Worm (Caenorhabditis elegans) whole organism, L1 larva: ENCODE data around the gene C49H3.6.

ENCODE experiments used
- C16A3.4 ChIP-seq: fragments of 150-350 bp; optimal IDR thresholded peaks from 2 replicates; lab custom pipeline; 2014; ENCODE audit warnings: missing biosample characterization, missing genetic modification characterization
- C34B4.2 ChIP-seq: sonication (generic microtip); optimal IDR thresholded peaks from 2 replicates; lab custom pipeline; 2017; ENCODE audit warnings: mild to moderate bottlenecking, missing genetic modification characterization, missing compliant biosample characterization
- alr-1 ChIP-seq: fragments of 200-800 bp; sonication (Bioruptor generic); optimal IDR thresholded peaks from 2 replicates; lab custom pipeline; 2018; ENCODE audit warnings: borderline replicate concordance, mild to moderate bottlenecking, missing genetic modification characterization, missing compliant biosample characterization
- blmp-1 ChIP-seq: fragments of 150-350 bp; optimal IDR thresholded peaks from 2 replicates; lab custom pipeline; 2014; ENCODE audit warnings: missing biosample characterization, missing genetic modification characterization
- ceh-63 ChIP-seq: fragments of 200-800 bp; sonication (Bioruptor generic); optimal IDR thresholded peaks from 2 replicates; lab custom pipeline; 2018; ENCODE audit warnings: mild to moderate bottlenecking, missing genetic modification characterization, missing compliant biosample characterization
- ceh-82 ChIP-seq, 3 experiments: fragments of 150-350 bp in 1 of 3; sonication (generic microtip) in 2 of 3; optimal IDR thresholded peaks; 2 replicates each; lab custom pipeline; 2014 to 2017; ENCODE audit warnings: missing biosample characterization in 3 of 3, missing genetic modification characterization in 3 of 3
- dpl-1 ChIP-seq, 3 experiments: fragments of 150-350 bp in 2 of 3; sonication (generic microtip) in 1 of 3; optimal IDR thresholded peaks; 2 replicates each; lab custom pipeline; 2014 to 2017; ENCODE audit warnings: missing biosample characterization in 3 of 3, missing genetic modification characterization in 3 of 3, missing genetic modification reagents in 3 of 3
- dsc-1 ChIP-seq: sonication (generic microtip); optimal IDR thresholded peaks from 2 replicates; lab custom pipeline; 2016; ENCODE audit warnings: mild to moderate bottlenecking, missing genetic modification characterization, missing compliant biosample characterization
- efl-1 ChIP-seq, 4 experiments: fragments of 150-350 bp; optimal IDR thresholded peaks in 3 of 4; peaks in 1 of 4; 1 replicate in 1 of 4; 2 replicates in 3 of 4; lab custom pipeline; 2014; ENCODE audit warnings: missing biosample characterization in 2 of 4, missing genetic modification characterization in 2 of 4, missing genetic modification reagents in 2 of 4
- elt-2 ChIP-seq: sonication (generic microtip); optimal IDR thresholded peaks from 2 replicates; lab custom pipeline; 2016; ENCODE audit warnings: missing genetic modification characterization, mild to moderate bottlenecking, inconsistent platforms, missing compliant biosample characterization, missing genetic modification reagents
- elt-3 ChIP-seq, 6 experiments: fragments of 150-350 bp in 1 of 6; sonication (generic microtip); optimal IDR thresholded peaks; 2 replicates each; lab custom pipeline; 2017 to 2018; ENCODE audit warnings: missing biosample characterization in 6 of 6, missing genetic modification characterization in 6 of 6, inconsistent platforms in 1 of 6
- hlh-17 ChIP-seq: fragments of 200-800 bp; sonication (Bioruptor generic); optimal IDR thresholded peaks from 2 replicates; lab custom pipeline; 2018; ENCODE audit warnings: missing genetic modification characterization, mild to moderate bottlenecking, missing compliant biosample characterization, moderate library complexity, borderline replicate concordance
- hpl-2 ChIP-seq: fragments of 150-350 bp; optimal IDR thresholded peaks from 2 replicates; lab custom pipeline; 2014; ENCODE audit warnings: missing biosample characterization, missing genetic modification reagents, missing genetic modification characterization
- lin-14 ChIP-seq: fragments of 200-800 bp; sonication (Bioruptor generic); optimal IDR thresholded peaks from 2 replicates; lab custom pipeline; 2018; ENCODE audit warnings: mild to moderate bottlenecking, missing genetic modification characterization, moderate library complexity, missing compliant biosample characterization
- lin-35 ChIP-seq, 2 experiments: fragments of 150-350 bp; optimal IDR thresholded peaks; 2 replicates each; lab custom pipeline; 2014; ENCODE audit warnings: missing biosample characterization in 2 of 2, missing genetic modification characterization in 2 of 2, missing genetic modification reagents in 2 of 2
- lin-39 ChIP-seq: fragments of 150-350 bp; optimal IDR thresholded peaks from 2 replicates; lab custom pipeline; 2014; ENCODE audit warnings: missing biosample characterization, missing genetic modification reagents, missing genetic modification characterization
- lir-3 ChIP-seq: sonication (generic microtip); optimal IDR thresholded peaks from 2 replicates; lab custom pipeline; 2016; ENCODE audit warnings: mild to moderate bottlenecking, missing genetic modification characterization, moderate library complexity, missing compliant biosample characterization; ENCODE audit not compliant: poor library complexity
- lsy-2 ChIP-seq, 2 experiments: fragments of 150-350 bp; optimal IDR thresholded peaks; 2 replicates each; lab custom pipeline; 2014; ENCODE audit warnings: missing biosample characterization in 2 of 2, missing genetic modification characterization in 2 of 2
- mep-1 ChIP-seq: fragments of 150-350 bp; optimal IDR thresholded peaks from 2 replicates; lab custom pipeline; 2014; ENCODE audit warnings: missing biosample characterization, missing genetic modification characterization
- nhr-12 ChIP-seq: sonication (generic microtip); optimal IDR thresholded peaks from 2 replicates; lab custom pipeline; 2017; ENCODE audit warnings: missing biosample characterization, missing genetic modification characterization
- nhr-20 ChIP-seq: sonication (generic microtip); optimal IDR thresholded peaks from 2 replicates; lab custom pipeline; 2016; ENCODE audit warnings: mild to moderate bottlenecking, missing genetic modification characterization, missing compliant biosample characterization
- nhr-47 ChIP-seq: sonication (generic microtip); optimal IDR thresholded peaks from 2 replicates; lab custom pipeline; 2016; ENCODE audit warnings: mild to moderate bottlenecking, missing genetic modification characterization, moderate library complexity, missing compliant biosample characterization
- nhr-71 ChIP-seq: sonication (generic microtip); optimal IDR thresholded peaks from 2 replicates; lab custom pipeline; 2016; ENCODE audit warnings: mild to moderate bottlenecking, missing genetic modification characterization, moderate library complexity, missing compliant biosample characterization
- nhr-85 ChIP-seq: sonication (generic microtip); peaks from one replicate; lab custom pipeline; 2016; ENCODE audit warnings: missing genetic modification characterization, inconsistent platforms, missing compliant biosample characterization
- nhr-90 ChIP-seq: sonication (generic microtip); optimal IDR thresholded peaks from 2 replicates; lab custom pipeline; 2016; ENCODE audit warnings: mild to moderate bottlenecking, missing genetic modification characterization, missing compliant biosample characterization; ENCODE audit not compliant: poor library complexity
- pqm-1 ChIP-seq: sonication (generic microtip); optimal IDR thresholded peaks from 3 replicates; lab custom pipeline; 2017; ENCODE audit warnings: missing biosample characterization, missing genetic modification characterization
- snpc-4 ChIP-seq: fragments of 150-350 bp; optimal IDR thresholded peaks from 2 replicates; lab custom pipeline; 2014; ENCODE audit warnings: missing biosample characterization, missing genetic modification characterization
- snu-23 ChIP-seq: sonication (generic microtip); optimal IDR thresholded peaks from 2 replicates; lab custom pipeline; 2016; ENCODE audit warnings: missing genetic modification characterization, missing compliant biosample characterization
- vab-15 ChIP-seq: sonication (generic microtip); optimal IDR thresholded peaks from 2 replicates; lab custom pipeline; 2017; ENCODE audit warnings: missing genotype, mild to moderate bottlenecking, missing genetic modification characterization, missing compliant biosample characterization
- zip-4 ChIP-seq: fragments of 200-800 bp; sonication (Bioruptor generic); optimal IDR thresholded peaks from 2 replicates; lab custom pipeline; 2018; ENCODE audit warnings: mild to moderate bottlenecking, missing genetic modification characterization, moderate library complexity, missing compliant biosample characterization
- ztf-11 ChIP-seq, 2 experiments: sonication (generic microtip); optimal IDR thresholded peaks; 2 replicates each; lab custom pipeline; 2016 to 2017; ENCODE audit warnings: missing genetic modification characterization in 2 of 2, missing biosample characterization in 1 of 2, missing compliant biosample characterization in 1 of 2
- ztf-4 ChIP-seq: fragments of 150-350 bp; optimal IDR thresholded peaks from 2 replicates; lab custom pipeline; 2014; ENCODE audit warnings: missing biosample characterization, missing genetic modification characterization

Gene C49H3.6

DNA sequence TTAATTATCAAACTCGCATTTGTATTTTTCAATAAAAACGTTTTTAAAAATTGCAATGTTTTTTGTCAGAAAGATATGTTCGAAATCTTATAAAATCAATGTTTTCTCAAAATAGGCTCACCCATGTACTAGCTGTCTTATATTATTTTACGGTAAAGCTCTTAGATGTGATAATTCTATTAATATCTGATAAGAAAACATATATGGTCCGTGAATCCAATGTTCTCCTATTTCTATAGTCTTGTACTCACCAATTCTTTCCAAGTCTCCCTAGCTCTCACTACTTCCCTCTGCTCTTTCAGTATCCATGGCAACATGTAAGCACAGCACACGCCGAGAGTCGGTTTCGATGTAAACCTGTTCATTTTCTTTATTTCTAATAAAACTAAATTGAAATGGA, 30.2 kb downstream of the C49H3.6 start, which contains the start of gene bbs-2:
Gene bbs-2 (plus strand): TSS at position 301 of the 400 bp plus-strand sequence.
- no peak for TF ChIP-seq ceh-82 (tag; optimal IDR thresholded peaks at IDR 0.05; lab: Kevin White, UChicago)
- no peak for TF ChIP-seq hlh-17 (GFP tag; lab: Kevin White, UChicago)

DNA sequence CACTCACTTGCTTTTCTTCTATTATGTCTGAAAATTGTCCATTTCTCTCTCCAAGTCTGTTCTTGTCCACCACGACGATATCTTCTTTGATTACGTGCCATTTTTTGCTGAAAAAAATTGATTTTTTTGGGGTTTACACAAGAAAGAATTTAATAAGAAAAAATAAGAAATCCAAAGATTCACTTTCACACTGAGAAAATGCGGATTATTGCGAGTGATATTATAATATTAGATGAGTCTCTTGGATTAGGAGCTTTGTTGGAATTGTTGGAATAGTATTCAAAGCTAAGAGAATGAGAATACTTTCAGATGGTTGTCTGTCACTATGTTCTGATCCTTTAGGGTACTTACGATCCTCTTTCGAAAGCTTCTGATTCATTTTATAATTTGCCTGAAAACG, 35.3 kb downstream of the C49H3.6 start, which contains the start of gene F20D12.7:
Gene F20D12.7 (minus strand): TSS at position 101 of the 400 bp plus-strand sequence.
- TF ChIP-seq dsc-1 (tag; lab: Kevin White, UChicago), result peak; percentile 67
- no peak for TF ChIP-seq C34B4.2 (tag; lab: Kevin White, UChicago)
- TF ChIP-seq, all 84 proteins: peak for 1

DNA sequence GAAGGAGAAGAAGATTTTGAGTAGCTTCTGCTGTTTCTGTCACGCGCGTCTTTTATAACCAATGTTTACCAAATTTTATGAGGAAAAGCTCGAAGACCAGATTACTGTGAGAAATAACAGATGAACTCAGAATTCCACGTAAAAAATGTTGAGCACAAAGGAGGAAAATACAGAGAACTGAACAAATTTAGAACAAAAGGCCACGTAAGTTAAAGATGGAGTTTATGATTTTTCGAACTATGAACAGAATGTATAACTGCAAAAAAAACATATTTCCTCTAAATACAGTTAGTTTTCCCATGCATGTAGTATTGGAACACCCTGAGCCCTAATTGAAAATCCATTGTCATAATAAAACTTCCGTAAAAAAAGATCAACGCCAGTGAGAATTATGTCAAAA, 37.4 kb downstream of the C49H3.6 start, which contains the start of gene exc-9:
Gene exc-9 (minus strand): TSS at position 101 of the 400 bp plus-strand sequence.
- TF ChIP-seq C16A3.4 (tag; lab: Kevin White, UChicago) (no peak), efl-1 (optimal IDR thresholded peaks at IDR 0.05; lab: Kevin White, UChicago) (no peak), efl-1 (GFP tag; optimal IDR thresholded peaks at IDR 0.05 in 1 of 2; lab: Kevin White, UChicago) (peak in 1 of 2 experiments; percentile 61)

DNA sequence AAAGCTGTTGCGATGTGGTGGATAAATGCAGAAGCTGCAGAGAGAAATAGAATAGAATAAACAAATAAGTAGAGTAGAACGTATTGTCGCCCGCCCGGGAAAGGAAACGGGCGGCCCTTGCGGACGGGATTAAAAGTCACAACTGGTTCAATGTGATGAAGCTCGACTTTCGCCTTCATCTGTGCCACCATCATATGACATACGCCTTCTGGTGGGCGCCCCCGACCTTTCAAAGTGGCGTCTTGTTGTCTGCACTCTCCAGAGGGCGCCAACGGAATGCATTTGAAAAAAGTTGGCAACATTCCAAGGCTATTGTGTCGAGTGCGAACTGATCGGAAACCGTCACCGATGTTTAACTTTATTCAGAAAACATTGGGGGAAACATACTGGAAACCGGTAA, 39.7 kb downstream of the C49H3.6 start:
- peak; percentile 13 for TF ChIP-seq nhr-71 (tag; lab: Kevin White, UChicago)
- TF ChIP-seq nhr-12, result no peak
- peak; percentile 10 to 51 (median 23) for TF ChIP-seq dpl-1 (GFP tag; optimal IDR thresholded peaks at IDR 0.05; lab: Kevin White, UChicago)
- TF ChIP-seq elt-2 (tag; lab: Kevin White, UChicago), result no peak
- no peak for TF ChIP-seq nhr-47 (tag; lab: Kevin White, UChicago)
- peak; percentile 66 for TF ChIP-seq lin-14 (GFP tag; lab: Kevin White, UChicago)
- TF ChIP-seq efl-1 (optimal IDR thresholded peaks at IDR 0.05; lab: Kevin White, UChicago), result peak in 1 of 2 experiments; percentile 22
- TF ChIP-seq efl-1 (GFP tag; optimal IDR thresholded peaks at IDR 0.05 in 1 of 2; lab: Kevin White, UChicago), result peak; percentile 33 to 39
- TF ChIP-seq hpl-2 (GFP tag; lab: Kevin White, UChicago), result no peak
- TF ChIP-seq lin-35 (GFP tag; optimal IDR thresholded peaks at IDR 0.05; lab: Kevin White, UChicago), result peak in 1 of 2 experiments; percentile 40
- peak; percentile 29 for TF ChIP-seq snu-23
- no peak for TF ChIP-seq ztf-4 (tag; lab: Kevin White, UChicago)
- TF ChIP-seq nhr-20 (tag; lab: Kevin White, UChicago), result peak; percentile 16
- TF ChIP-seq blmp-1 (tag; lab: Kevin White, UChicago), result peak; percentile 75
- peak; percentile 9 for TF ChIP-seq nhr-85
- peak in 1 of 2 experiments; percentile 27 for TF ChIP-seq lsy-2 (tag; optimal IDR thresholded peaks at IDR 0.05; lab: Kevin White, UChicago)
- TF ChIP-seq lir-3 (tag; lab: Kevin White, UChicago), result no peak
- no peak for TF ChIP-seq elt-3 (tag; optimal IDR thresholded peaks at IDR 0.05; lab: Kevin White, UChicago)
- TF ChIP-seq vab-15 (tag; lab: Kevin White, UChicago), result no peak

DNA sequence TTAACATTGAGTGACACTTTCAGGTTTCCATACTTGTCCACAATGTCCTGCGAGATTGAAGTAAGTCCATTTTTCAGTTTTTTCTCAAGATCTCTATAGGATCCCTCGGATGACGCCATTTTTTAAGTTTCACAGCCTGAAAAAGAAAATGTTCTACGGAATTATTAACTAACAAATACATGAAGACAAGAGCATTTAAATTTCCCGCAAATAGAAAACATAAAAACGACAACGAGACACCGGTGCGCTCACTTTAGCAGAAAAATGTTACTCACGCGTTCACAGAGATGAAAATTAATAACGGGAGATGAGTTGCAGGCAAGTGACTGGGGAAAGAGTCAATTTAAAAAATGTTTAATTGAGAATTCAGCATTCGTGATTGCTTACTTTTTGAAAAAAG, 42.9 kb downstream of the C49H3.6 start, which contains the start of gene czw-1:
Gene czw-1 (minus strand): TSS at position 369 of the 400 bp plus-strand sequence.
- TF ChIP-seq lin-39 (no peak), zip-4 (GFP tag; lab: Kevin White, UChicago) (no peak), mep-1 (tag; lab: Kevin White, UChicago) (no peak), ceh-63 (GFP tag; lab: Kevin White, UChicago) (no peak), nhr-90 (tag; lab: Kevin White, UChicago) (no peak), snpc-4 (tag; lab: Kevin White, UChicago) (no peak), lin-35 (GFP tag; optimal IDR thresholded peaks at IDR 0.05; lab: Kevin White, UChicago) (peak in 1 of 2 experiments; percentile 61), dpl-1 (GFP tag; optimal IDR thresholded peaks at IDR 0.05; lab: Kevin White, UChicago) (peak in 2 of 3 experiments; percentile 36 to 49), ztf-11 (tag; optimal IDR thresholded peaks at IDR 0.05; lab: Kevin White, UChicago) (no peak), efl-1 (optimal IDR thresholded peaks at IDR 0.05; lab: Kevin White, UChicago) (no peak), efl-1 (GFP tag; optimal IDR thresholded peaks at IDR 0.05 in 1 of 2; lab: Kevin White, UChicago) (peak; percentile 52 to 97), hpl-2 (GFP tag; lab: Kevin White, UChicago) (no peak), alr-1 (no peak), pqm-1 (tag; lab: Kevin White, UChicago) (no peak)
